Worm (Caenorhabditis elegans): ENCODE data around the gene nhr-203.

- no peak for TF ChIP-seq nhr-77 (tag; optimal IDR thresholded peaks at IDR 0.05)
- TF ChIP-seq lsy-2 (tag; optimal IDR thresholded peaks at IDR 0.05), result no peak
- TF ChIP-seq jun-1 (tag; optimal IDR thresholded peaks at IDR 0.05), result no peak
- TF ChIP-seq lin-13 (GFP tag; optimal IDR thresholded peaks at IDR 0.05), result no peak
Observed at ce11 chrV:414630-415029, 45.0 kb upstream of the nhr-203 start, which contains the start of gene dod-19.

All from whole organism, L4 larva.